Fruit fly (Drosophila melanogaster) whole organism, embryonic: ENCODE data around the gene kat80.

Experiments
- Ada2b ChIP-seq: fragments of 200-800 bp; sonication (Bioruptor generic); IDR thresholded peaks from 2 replicates; pipeline ENCODE4 v1.3.6; 2022; ENCODE audit warnings: missing biosample characterization, missing genetic modification characterization
- CG11456 ChIP-seq: fragments of 200-800 bp; sonication (Bioruptor generic); IDR thresholded peaks from 3 replicates; pipeline ENCODE4 v1.3.6; 2022; ENCODE audit warnings: missing biosample characterization, missing genetic modification characterization
- CG11696 ChIP-seq: fragments of 200-800 bp; sonication (Bioruptor generic); IDR thresholded peaks from 2 replicates; pipeline ENCODE4 v1.3.6; 2022; ENCODE audit warnings: missing biosample characterization, missing genetic modification characterization
- CG12769 ChIP-seq: fragments of 200-800 bp; sonication (Bioruptor generic); optimal IDR thresholded peaks from 2 replicates; lab custom pipeline; 2019; ENCODE audit warnings: missing biosample characterization, mild to moderate bottlenecking, missing genetic modification characterization, moderate library complexity
- CG13287 ChIP-seq: fragments of 200-800 bp; sonication (Bioruptor generic); IDR thresholded peaks from 2 replicates; pipeline ENCODE4 v1.3.6; 2022; ENCODE audit warnings: missing biosample characterization, missing genetic modification characterization; ENCODE audit not compliant: partially characterized antibody
- CG13624 ChIP-seq: fragments of 200-800 bp; sonication (Bioruptor generic); optimal IDR thresholded peaks from 2 replicates; lab custom pipeline; 2016; ENCODE audit warnings: missing biosample characterization, missing genetic modification characterization
- CG13894 ChIP-seq: fragments of 200-800 bp; sonication (Bioruptor generic); optimal IDR thresholded peaks from 3 replicates; lab custom pipeline; 2018; ENCODE audit warnings: missing biosample characterization, mild to moderate bottlenecking, missing genetic modification characterization, moderate library complexity
- CG17385 ChIP-seq: fragments of 200-800 bp; sonication (Bioruptor generic); optimal IDR thresholded peaks from 3 replicates; lab custom pipeline; 2018; ENCODE audit warnings: missing biosample characterization, mild to moderate bottlenecking, missing genetic modification characterization
- CG17612 ChIP-seq: fragments of 200-800 bp; sonication (Bioruptor generic); IDR thresholded peaks from 2 replicates; pipeline ENCODE4 v1.3.6; 2022; ENCODE audit warnings: missing biosample characterization, missing genetic modification characterization
- CG31365 ChIP-seq: fragments of 200-800 bp; sonication (Bioruptor generic); optimal IDR thresholded peaks from 2 replicates; lab custom pipeline; 2018; ENCODE audit warnings: missing biosample characterization, mild to moderate bottlenecking, missing genetic modification characterization
- CG31388 ChIP-seq: fragments of 200-800 bp; sonication (Bioruptor generic); optimal IDR thresholded peaks from 2 replicates; lab custom pipeline; 2016; ENCODE audit warnings: missing biosample characterization, missing genetic modification characterization
- CG3163 ChIP-seq: fragments of 200-800 bp; sonication (Bioruptor generic); optimal IDR thresholded peaks from 3 replicates; lab custom pipeline; 2016; ENCODE audit warnings: missing biosample characterization, missing genetic modification characterization
- CG3281 ChIP-seq: fragments of 200-800 bp; sonication (Bioruptor generic); optimal IDR thresholded peaks from 3 replicates; lab custom pipeline; 2017; ENCODE audit warnings: missing biosample characterization, mild to moderate bottlenecking, missing genetic modification characterization
- CG34376 ChIP-seq: fragments of 200-800 bp; sonication (Bioruptor generic); optimal IDR thresholded peaks from 2 replicates; lab custom pipeline; 2018; ENCODE audit warnings: missing biosample characterization, mild to moderate bottlenecking, missing genetic modification characterization
- CG4328 ChIP-seq: fragments of 200-800 bp; sonication (Bioruptor generic); optimal IDR thresholded peaks from 3 replicates; lab custom pipeline; 2017; ENCODE audit warnings: missing biosample characterization, missing genetic modification reagents, missing genetic modification characterization
- CG6813 ChIP-seq: fragments of 200-800 bp; sonication (Bioruptor generic); optimal IDR thresholded peaks from 2 replicates; lab custom pipeline; 2017; ENCODE audit warnings: missing biosample characterization, missing genetic modification characterization, mild to moderate bottlenecking, moderate library complexity, missing genetic modification reagents
- CG7745 ChIP-seq: fragments of 200-800 bp; sonication (Bioruptor generic); optimal IDR thresholded peaks from 2 replicates; lab custom pipeline; 2018; ENCODE audit warnings: missing biosample characterization, mild to moderate bottlenecking, missing genetic modification characterization, moderate library complexity
- Camta ChIP-seq: fragments of 200-800 bp; sonication (Bioruptor generic); optimal IDR thresholded peaks from 2 replicates; lab custom pipeline; 2016; ENCODE audit warnings: missing biosample characterization, missing genetic modification characterization
- Deaf1 ChIP-seq: fragments of 200-800 bp; optimal IDR thresholded peaks from 3 replicates; lab custom pipeline; 2019; ENCODE audit warnings: missing biosample characterization, mild to moderate bottlenecking, missing genetic modification characterization, moderate library complexity
- GATAe ChIP-seq: fragments of 200-800 bp; sonication (Bioruptor generic); conservative IDR thresholded peaks from 2 replicates; pipeline ENCODE4 v1.3.6; 2022; ENCODE audit warnings: missing biosample characterization, missing genetic modification characterization
- Hey ChIP-seq: fragments of 200-800 bp; sonication (Bioruptor generic); optimal IDR thresholded peaks from 3 replicates; lab custom pipeline; 2018; ENCODE audit warnings: missing biosample characterization, mild to moderate bottlenecking, missing genetic modification characterization
- Hmr ChIP-seq: fragments of 200-800 bp; sonication (Bioruptor generic); optimal IDR thresholded peaks from 3 replicates; lab custom pipeline; 2017; ENCODE audit warnings: mild to moderate bottlenecking, missing biosample characterization, missing genetic modification reagents, missing genetic modification characterization
- Hr78 ChIP-seq, 2 experiments: fragments of 200-800 bp in 1 of 2; fragments of >200 bp in 1 of 2; sonication (Bioruptor generic) in 1 of 2; optimal IDR thresholded peaks; 2 replicates each; lab custom pipeline; 2017 to 2019; ENCODE audit warnings: missing biosample characterization in 2 of 2, missing genetic modification characterization in 2 of 2, mild to moderate bottlenecking in 1 of 2, moderate library complexity in 1 of 2
- Mes4 ChIP-seq: fragments of 200-800 bp; sonication (Bioruptor generic); optimal IDR thresholded peaks from 2 replicates; lab custom pipeline; 2016; ENCODE audit warnings: missing biosample characterization, missing genetic modification characterization
- Mrtf ChIP-seq: fragments of 200-800 bp; sonication (Bioruptor generic); IDR thresholded peaks from 3 replicates; pipeline ENCODE4 v1.3.6; 2022; ENCODE audit warnings: missing biosample characterization, missing genetic modification characterization
- Poxn ChIP-seq: fragments of 200-800 bp; sonication (Bioruptor generic); IDR thresholded peaks from 2 replicates; pipeline ENCODE4 v1.3.6; 2022; ENCODE audit warnings: missing biosample characterization, missing genetic modification characterization
- Ravus ChIP-seq: fragments of 200-800 bp; sonication (Bioruptor generic); IDR thresholded peaks from 2 replicates; pipeline ENCODE4 v1.3.6; 2022; ENCODE audit warnings: missing biosample characterization, missing genetic modification characterization
- Vsx1 ChIP-seq: fragments of 200-800 bp; sonication (Bioruptor generic); optimal IDR thresholded peaks from 2 replicates; lab custom pipeline; 2017; ENCODE audit warnings: missing biosample characterization, mild to moderate bottlenecking, missing genetic modification characterization, missing genetic modification reagents
- corto ChIP-seq: fragments of 200-800 bp; sonication (Bioruptor generic); optimal IDR thresholded peaks from 2 replicates; lab custom pipeline; 2016; ENCODE audit warnings: missing biosample characterization, mild to moderate bottlenecking, missing genetic modification characterization, moderate library complexity
- crc ChIP-seq: fragments of 200-800 bp; sonication (Bioruptor generic); optimal IDR thresholded peaks from 2 replicates; lab custom pipeline; 2016; ENCODE audit warnings: missing biosample characterization, missing genetic modification characterization
- cwo ChIP-seq: fragments of 200-800 bp; sonication (Bioruptor generic); optimal IDR thresholded peaks from 3 replicates; lab custom pipeline; 2017; ENCODE audit warnings: missing biosample characterization, missing genetic modification characterization, mild to moderate bottlenecking, moderate library complexity, missing genetic modification reagents
- da ChIP-seq: fragments of 200-800 bp; sonication (Bioruptor generic); optimal IDR thresholded peaks from 2 replicates; lab custom pipeline; 2016; ENCODE audit warnings: missing biosample characterization, missing genetic modification characterization
- eve ChIP-seq, 2 experiments: fragments of >200 bp; optimal IDR thresholded peaks; 2 replicates each; lab custom pipeline; 2017; ENCODE audit warnings: missing biosample characterization in 2 of 2, missing genetic modification characterization in 2 of 2
- exex ChIP-seq: fragments of 200-800 bp; sonication (Bioruptor generic); optimal IDR thresholded peaks from 4 replicates; lab custom pipeline; 2018; ENCODE audit warnings: missing biosample characterization, mild to moderate bottlenecking, missing genetic modification characterization, moderate library complexity
- fd3F ChIP-seq: fragments of 200-800 bp; sonication (Bioruptor generic); optimal IDR thresholded peaks from 2 replicates; lab custom pipeline; 2018; ENCODE audit warnings: missing biosample characterization, mild to moderate bottlenecking, missing genetic modification characterization, moderate library complexity
- grn ChIP-seq: fragments of 200-800 bp; sonication (Bioruptor generic); optimal IDR thresholded peaks from 3 replicates; lab custom pipeline; 2017; ENCODE audit warnings: missing biosample characterization, missing genetic modification characterization
- gt ChIP-seq: fragments of 200-800 bp; sonication (Bioruptor generic); IDR thresholded peaks from 2 replicates; pipeline ENCODE4 v1.3.6; 2022; ENCODE audit warnings: missing biosample characterization, missing genetic modification characterization
- her ChIP-seq: fragments of 200-800 bp; sonication (Bioruptor generic); optimal IDR thresholded peaks from 2 replicates; lab custom pipeline; 2016; ENCODE audit warnings: missing biosample characterization, missing genetic modification characterization
- klu ChIP-seq: fragments of 200-800 bp; sonication (Bioruptor generic); IDR thresholded peaks from 2 replicates; pipeline ENCODE4 v1.3.6; 2022; ENCODE audit warnings: missing biosample characterization, missing genetic modification characterization
- lab ChIP-seq: fragments of 200-800 bp; sonication (Bioruptor generic); optimal IDR thresholded peaks from 3 replicates; lab custom pipeline; 2017; ENCODE audit warnings: missing biosample characterization, missing genetic modification characterization, mild to moderate bottlenecking, moderate library complexity, missing genetic modification reagents
- lbe ChIP-seq: fragments of 200-800 bp; sonication (Bioruptor generic); optimal IDR thresholded peaks from 2 replicates; lab custom pipeline; 2016; ENCODE audit warnings: missing biosample characterization, mild to moderate bottlenecking, missing genetic modification characterization
- oc ChIP-seq: fragments of 200-800 bp; sonication (Bioruptor generic); optimal IDR thresholded peaks from 2 replicates; lab custom pipeline; 2018; ENCODE audit warnings: missing biosample characterization, mild to moderate bottlenecking, missing genetic modification characterization, moderate library complexity
- onecut ChIP-seq: fragments of 200-800 bp; sonication (Bioruptor generic); IDR thresholded peaks from 2 replicates; pipeline ENCODE4 v1.3.6; 2022; ENCODE audit warnings: missing biosample characterization, missing genetic modification characterization
- pb ChIP-seq: fragments of 200-800 bp; sonication (Bioruptor generic); optimal IDR thresholded peaks from 3 replicates; lab custom pipeline; 2016; ENCODE audit warnings: missing biosample characterization, missing genetic modification characterization
- pho ChIP-seq: fragments of 200-800 bp; sonication (Bioruptor generic); optimal IDR thresholded peaks from 2 replicates; lab custom pipeline; 2016; ENCODE audit warnings: missing biosample characterization, missing genetic modification characterization
- repo ChIP-seq: fragments of 200-800 bp; sonication (Bioruptor generic); optimal IDR thresholded peaks from 2 replicates; lab custom pipeline; 2016; ENCODE audit warnings: missing biosample characterization, missing genetic modification characterization
- sd ChIP-seq: fragments of 200-800 bp; sonication (Bioruptor generic); optimal IDR thresholded peaks from 3 replicates; lab custom pipeline; 2018; ENCODE audit warnings: missing biosample characterization, mild to moderate bottlenecking, missing genetic modification characterization, moderate library complexity
- sisA ChIP-seq: fragments of 200-800 bp; sonication (Bioruptor generic); IDR thresholded peaks from 2 replicates; pipeline ENCODE4 v1.3.6; 2022; ENCODE audit warnings: missing biosample characterization, missing genetic modification characterization
- sob ChIP-seq: fragments of 200-800 bp; sonication (Bioruptor generic); IDR thresholded peaks from 2 replicates; pipeline ENCODE4 v1.3.6; 2022; ENCODE audit warnings: missing biosample characterization, missing genetic modification characterization
- vvl ChIP-seq: fragments of 200-800 bp; sonication (Bioruptor generic); IDR thresholded peaks from 2 replicates; pipeline ENCODE4 v1.3.6; 2022; ENCODE audit warnings: missing biosample characterization, missing genetic modification characterization

kat80 gene

DNA sequence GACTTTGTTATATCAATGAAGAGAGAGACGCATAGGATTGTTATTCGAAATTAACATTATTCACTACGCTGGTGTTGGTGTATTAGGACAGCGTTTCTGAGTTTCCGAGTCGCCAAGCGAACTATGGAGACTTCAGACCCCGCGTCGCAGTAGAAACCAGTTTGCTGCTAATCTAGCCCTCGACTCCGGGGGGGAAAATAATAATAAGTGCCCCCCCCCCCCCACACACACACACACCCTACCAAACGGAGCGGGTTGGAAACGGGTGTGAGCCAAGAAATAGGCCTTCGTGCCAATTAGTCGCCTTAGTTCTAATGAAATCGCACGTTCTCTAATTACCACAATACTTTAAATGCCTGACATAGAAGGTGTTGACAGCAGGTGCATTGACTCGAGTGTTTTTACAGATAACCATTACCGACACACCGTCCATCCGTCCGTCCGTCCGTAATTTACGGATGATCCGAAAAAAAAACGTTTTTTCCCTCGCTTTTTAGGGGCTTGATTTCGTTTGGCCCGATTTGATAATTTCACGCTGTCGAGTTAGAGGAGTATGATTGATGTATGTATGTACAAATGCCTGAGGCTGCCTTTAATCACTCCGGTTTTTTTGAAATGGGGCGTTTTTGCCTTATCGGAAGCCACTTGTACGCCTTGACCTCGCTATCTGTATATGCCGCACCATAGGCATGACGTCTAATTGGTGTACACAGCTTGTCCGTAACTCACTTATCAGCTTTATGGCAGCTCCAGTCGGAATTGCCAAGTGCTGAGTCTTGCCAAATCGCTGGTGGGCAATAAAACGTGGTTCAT lies 5.9 kb upstream of the kat80 start (continued):
- TF ChIP-seq repo (GFP tag; lab: Kevin White, UChicago), result no peak
- no peak for TF ChIP-seq crc
- TF ChIP-seq oc (tag; lab: Kevin White, UChicago), result peak; percentile 24
- TF ChIP-seq gt (GFP tag; lab: Robert Waterston, UW), result no peak
- TF ChIP-seq Ravus (GFP tag; lab: Robert Waterston, UW), result no peak
- no peak for TF ChIP-seq Mes4 (GFP tag; lab: Kevin White, UChicago)
- TF ChIP-seq cwo (GFP tag; lab: Kevin White, UChicago), result peak; percentile 43
- TF ChIP-seq her, result no peak
- peak in 1 of 2 experiments; percentile 30 for TF ChIP-seq eve (GFP tag; optimal IDR thresholded peaks at IDR 0.05; lab: Kevin White, UChicago)
- TF ChIP-seq sd (tag; lab: Kevin White, UChicago), result peak; percentile 55
- no peak for TF ChIP-seq Deaf1 (tag; lab: Kevin White, UChicago)
- peak; percentile 47 for TF ChIP-seq lab
- peak; percentile 42 for TF ChIP-seq CG12769 (tag; lab: Kevin White, UChicago)
- TF ChIP-seq CG31388 (GFP tag; lab: Kevin White, UChicago), result no peak
- peak; percentile 3 for TF ChIP-seq CG13624
- no peak for TF ChIP-seq CG13287 (GFP tag; lab: Robert Waterston, UW)
- TF ChIP-seq CG7745 (tag; lab: Kevin White, UChicago), result peak; percentile 17
- no peak for TF ChIP-seq CG11696 (GFP tag; lab: Robert Waterston, UW)
- no peak for TF ChIP-seq CG3163 (GFP tag; lab: Kevin White, UChicago)
- no peak for TF ChIP-seq Ada2b (GFP tag; lab: Robert Waterston, UW)
- no peak for TF ChIP-seq CG17385
- TF ChIP-seq fd3F (GFP tag; lab: Kevin White, UChicago), result no peak
- TF ChIP-seq Camta, result no peak
- TF ChIP-seq CG4328 (GFP tag; lab: Kevin White, UChicago), result peak; percentile 11
- no peak for TF ChIP-seq klu (GFP tag; lab: Robert Waterston, UW)
- peak; percentile 27 for TF ChIP-seq Vsx1 (GFP tag; lab: Kevin White, UChicago)
- TF ChIP-seq sob (GFP tag; lab: Robert Waterston, UW), result 0 out of 2 replicates have a peak, but pooled peaks have one; percentile 23
- TF ChIP-seq Hey (tag; lab: Kevin White, UChicago), result peak; percentile 62
- TF ChIP-seq CG34376 (GFP tag; lab: Kevin White, UChicago), result peak; percentile 97
- TF ChIP-seq GATAe (GFP tag; lab: Robert Waterston, UW), result peak; percentile 31
- TF ChIP-seq exex (tag; lab: Kevin White, UChicago), result peak; percentile 88
- no peak for TF ChIP-seq Poxn
- peak; percentile 15 for TF ChIP-seq Hmr (GFP tag; lab: Kevin White, UChicago)
- peak in 1 of 2 experiments; percentile 68 for TF ChIP-seq Hr78 (GFP tag; optimal IDR thresholded peaks at IDR 0.05; lab: Kevin White, UChicago)
- TF ChIP-seq CG13894 (tag; lab: Kevin White, UChicago), result peak; percentile 21
- TF ChIP-seq vvl (GFP tag; lab: Robert Waterston, UW), result 0 out of 2 replicates have a peak, but pooled peaks have one; percentile 34
- TF ChIP-seq onecut (GFP tag; lab: Robert Waterston, UW), result no peak
- TF ChIP-seq Mrtf, result no peak

DNA sequence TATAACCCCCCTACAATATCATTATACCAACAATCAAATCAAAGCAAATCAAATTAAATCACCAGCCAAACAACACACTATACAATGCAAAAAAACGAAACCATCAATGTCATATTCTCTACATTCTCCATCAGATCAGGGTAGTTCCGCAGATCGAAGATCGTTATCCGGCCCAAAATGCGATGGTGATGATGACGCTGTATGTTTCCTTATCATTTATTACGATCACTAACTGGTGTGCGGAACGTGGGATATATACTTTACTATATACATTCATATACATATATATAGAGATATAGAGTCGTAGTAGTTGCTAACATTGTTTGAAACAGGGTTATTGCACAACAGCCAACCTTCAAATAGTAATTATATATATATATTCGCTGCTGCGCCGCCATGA lies 5.3 kb upstream of the kat80 start:
- TF ChIP-seq sisA (no peak), CG3281 (GFP tag; lab: Kevin White, UChicago) (no peak), corto (GFP tag; lab: Kevin White, UChicago) (no peak), da (GFP tag; lab: Kevin White, UChicago) (no peak), CG6813 (GFP tag; lab: Kevin White, UChicago) (peak; percentile 10), grn (peak; percentile 60), lbe (GFP tag; lab: Kevin White, UChicago) (no peak), pb (GFP tag; lab: Kevin White, UChicago) (no peak), CG13624 (no peak), CG17612 (GFP tag; lab: Robert Waterston, UW) (no peak), CG31365 (no peak), pho (GFP tag; lab: Kevin White, UChicago) (no peak), CG11456 (GFP tag; lab: Robert Waterston, UW) (no peak), CG13894 (tag; lab: Kevin White, UChicago) (peak; percentile 78)
